Worm (Caenorhabditis elegans) whole organism, young adult: ENCODE measurements around the gene drn-1.

Experiments used
- Y53G8AR.9 ChIP-seq: fragments of 200-800 bp; sonication (Bioruptor generic); conservative IDR thresholded peaks from 2 replicates; pipeline ENCODE4 v1.3.6; 2022; ENCODE audit warnings: missing genetic modification reagents, missing genetic modification characterization, missing compliant biosample characterization
- Y79H2A.3 ChIP-seq: fragments of 200-800 bp; sonication (Bioruptor generic); conservative IDR thresholded peaks from 2 replicates; pipeline ENCODE4 v1.3.6; 2022; ENCODE audit warnings: missing genetic modification reagents, missing genetic modification characterization, missing compliant biosample characterization
- ama-1 ChIP-seq, 3 experiments: fragments of 150-350 bp in 1 of 3; sonication (generic microtip) in 2 of 3; optimal IDR thresholded peaks; 2 replicates each; lab custom pipeline; 2014 to 2018; ENCODE audit warnings: missing biosample characterization in 2 of 3, missing genetic modification characterization in 2 of 3, missing genetic modification reagents in 2 of 3
- attf-6 ChIP-seq: fragments of 200-800 bp; sonication (Bioruptor generic); IDR thresholded peaks from 2 replicates; pipeline ENCODE4 v1.3.6; 2022; ENCODE audit warnings: missing genetic modification reagents, missing genetic modification characterization, missing compliant biosample characterization
- bed-1 ChIP-seq: fragments of 200-800 bp; sonication (Bioruptor generic); IDR thresholded peaks from 2 replicates; pipeline ENCODE4 v1.3.6; 2022; ENCODE audit warnings: missing genetic modification reagents, missing genetic modification characterization, missing compliant biosample characterization
- dpl-1 ChIP-seq: fragments of 150-350 bp; optimal IDR thresholded peaks from 2 replicates; lab custom pipeline; 2014; ENCODE audit warnings: missing biosample characterization, missing genetic modification reagents, missing genetic modification characterization
- fkh-3 ChIP-seq: sonication (generic microtip); optimal IDR thresholded peaks from 2 replicates; lab custom pipeline; 2016; ENCODE audit warnings: mild to moderate bottlenecking, missing genetic modification characterization, missing compliant biosample characterization
- hmg-1.2 ChIP-seq: fragments of 200-800 bp; sonication (Bioruptor generic); IDR thresholded peaks from 2 replicates; pipeline ENCODE4 v1.3.6; 2022; ENCODE audit warnings: missing genetic modification reagents, missing genetic modification characterization, missing compliant biosample characterization
- lin-35 ChIP-seq, 3 experiments: fragments of 150-350 bp in 2 of 3; sonication (generic microtip) in 1 of 3; optimal IDR thresholded peaks; 2 replicates each; lab custom pipeline; 2014 to 2018; ENCODE audit warnings: missing biosample characterization in 3 of 3, missing genetic modification characterization in 3 of 3, missing genetic modification reagents in 3 of 3
- nhr-90 ChIP-seq: sonication (generic microtip); optimal IDR thresholded peaks from 2 replicates; lab custom pipeline; 2016; ENCODE audit warnings: missing genotype, mild to moderate bottlenecking, missing genetic modification characterization, missing compliant biosample characterization
- tbx-9 ChIP-seq: sonication (generic microtip); optimal IDR thresholded peaks from 2 replicates; lab custom pipeline; 2016; ENCODE audit warnings: borderline replicate concordance, missing genetic modification characterization, inconsistent platforms, missing compliant biosample characterization

ce11 chrII:5293287-5293850 is 21.7 kb upstream of the drn-1 start, which contains the start of gene ZK622.1:
- no peak for TF ChIP-seq dpl-1
- no peak for TF ChIP-seq Y53G8AR.9 (GFP tag; lab: Robert Waterston, UW)
- TF ChIP-seq tbx-9 (tag; lab: Kevin White, UChicago): no peak
- TF ChIP-seq lin-35 (GFP tag; optimal IDR thresholded peaks at IDR 0.05; lab: Kevin White, UChicago): no peak
- peak; percentile 79 for TF ChIP-seq hmg-1.2 (GFP tag; lab: Robert Waterston, UW)
- 0 out of 2 replicates have a peak, but pooled peaks have one; percentile 51 for TF ChIP-seq attf-6 (GFP tag; lab: Robert Waterston, UW)
- no peak for TF ChIP-seq Y79H2A.3
- TF ChIP-seq bed-1: no peak
- no peak for TF ChIP-seq ama-1 (optimal IDR thresholded peaks at IDR 0.05; lab: Kevin White, UChicago)
- TF ChIP-seq ama-1 (GFP tag; optimal IDR thresholded peaks at IDR 0.05; lab: Kevin White, UChicago): no peak
- TF ChIP-seq nhr-90 (tag; lab: Kevin White, UChicago): peak; percentile 61
- TF ChIP-seq fkh-3 (tag; lab: Kevin White, UChicago): no peak
